Fruit fly (Drosophila melanogaster): ENCODE measurements around the gene CG5162.

Gene CG5162

dm6 chrX:17244854-17245253 lies 29.8 kb downstream of the CG5162 start, which contains the start of gene CG8915 (continued):
- TF ChIP-seq CG13624 (GFP tag; optimal IDR thresholded peaks at IDR 0.05) (peak; percentile 9), CG32772 (GFP tag; IDR thresholded peaks at IDR 0.05) (no peak), chn (GFP tag; optimal IDR thresholded peaks at IDR 0.05) (no peak), Six4 (GFP tag; optimal IDR thresholded peaks at IDR 0.05) (no peak), Doc3 (GFP tag; IDR thresholded peaks at IDR 0.05; ENCODE audit: partially characterized antibody) (peak; percentile 45; the same call in 1 of the 3 replicates), Opbp (GFP tag; IDR thresholded peaks at IDR 0.05; ENCODE audit: partially characterized antibody) (peak; percentile 66; the same call in 2 of the 3 replicates), MBD-R2 (GFP tag; IDR thresholded peaks at IDR 0.05) (peak; percentile 69), CG12659 (GFP tag; optimal IDR thresholded peaks at IDR 0.05) (peak; percentile 32), Med (GFP tag) (peak; percentile 67), disco-r (GFP tag; optimal IDR thresholded peaks at IDR 0.05) (no peak), ind (GFP tag; optimal IDR thresholded peaks at IDR 0.05) (no peak)

dm6 chrX:17246916-17247315 lies 31.8 kb downstream of the CG5162 start, which contains the start of gene CG42854:
TSS of gene CG42854 (minus strand) at chrX:17247016.
- TF ChIP-seq dm (GFP tag; optimal IDR thresholded peaks at IDR 0.05) = peak; percentile 66
- no peak for TF ChIP-seq crc (GFP tag; optimal IDR thresholded peaks at IDR 0.05)
- 0 out of 2 replicates have a peak, but pooled peaks have one; percentile 11 for TF ChIP-seq Bgb (GFP tag; IDR thresholded peaks at IDR 0.05; ENCODE audit: partially characterized antibody)
- peak; percentile 10 for TF ChIP-seq BEAF-32 (GFP tag; optimal IDR thresholded peaks at IDR 0.05)
- TF ChIP-seq bigmax (GFP tag; optimal IDR thresholded peaks at IDR 0.05) = peak; percentile 37
- TF ChIP-seq ap (GFP tag; IDR thresholded peaks at IDR 0.05) = no peak
- TF ChIP-seq Vsx1 (GFP tag; optimal IDR thresholded peaks at IDR 0.05) = no peak
- TF ChIP-seq pita (GFP tag; optimal IDR thresholded peaks at IDR 0.05) = no peak

- TF ChIP-seq CG8290 (GFP tag; optimal IDR thresholded peaks at IDR 0.05) (no peak), CG8290 (tag; optimal IDR thresholded peaks at IDR 0.05) (peak in 1 of 2 experiments; percentile 48), CG33213 (GFP tag; optimal IDR thresholded peaks at IDR 0.05) (peak; percentile 18), Dref (GFP tag; IDR thresholded peaks at IDR 0.05) (peak; percentile 43; the same call in 1 of the 2 replicates), Hey (tag; optimal IDR thresholded peaks at IDR 0.05) (peak; percentile 18), Fer2 (tag; optimal IDR thresholded peaks at IDR 0.05) (no peak), ken (GFP tag; IDR thresholded peaks at IDR 0.05) (no peak), luna (GFP tag; optimal IDR thresholded peaks at IDR 0.05) (no peak), CG17829 (tag; optimal IDR thresholded peaks at IDR 0.05) (peak; percentile 13), Mes4 (GFP tag; optimal IDR thresholded peaks at IDR 0.05) (no peak), HLH4C (GFP tag; IDR thresholded peaks at IDR 0.05; ENCODE audit: partially characterized antibody) (0 out of 3 replicates have a peak, but pooled peaks have one; percentile 43), D19A (tag; optimal IDR thresholded peaks at IDR 0.05) (no peak), knrl (GFP tag; IDR thresholded peaks at IDR 0.05; ENCODE audit: partially characterized antibody) (peak; percentile 46; the same call in 2 of the 3 replicates), gsb (GFP tag; IDR thresholded peaks at IDR 0.05) (no peak), lbe (GFP tag; optimal IDR thresholded peaks at IDR 0.05) (no peak), CG13287 (GFP tag; IDR thresholded peaks at IDR 0.05; ENCODE audit: partially characterized antibody) (peak; percentile 24; the same call in 1 of the 2 replicates), Abd-B (GFP tag; optimal IDR thresholded peaks at IDR 0.05) (peak; percentile 1), fu2 (GFP tag; optimal IDR thresholded peaks at IDR 0.05) (no peak), CG14710 (tag; optimal IDR thresholded peaks at IDR 0.05) (peak; percentile 32), Myb (GFP tag; optimal IDR thresholded peaks at IDR 0.05) (peak; percentile 99), dm (GFP tag; optimal IDR thresholded peaks at IDR 0.05) (peak; percentile 67), CG2116 (GFP tag; optimal IDR thresholded peaks at IDR 0.05) (peak; percentile 9), Lhr (GFP tag; optimal IDR thresholded peaks at IDR 0.05) (peak; percentile 67), Ets65A (GFP tag) (no peak), CG13624 (GFP tag; optimal IDR thresholded peaks at IDR 0.05) (peak; percentile 29), CG15514 (GFP tag; optimal IDR thresholded peaks at IDR 0.05) (peak; percentile 26), CG9797 (GFP tag; optimal IDR thresholded peaks at IDR 0.05) (peak; percentile 56), amos (GFP tag; IDR thresholded peaks at IDR 0.05; ENCODE audit: partially characterized antibody) (peak; percentile 21; the same call in 1 of the 2 replicates), unc-4 (GFP tag; IDR thresholded peaks at IDR 0.05; ENCODE audit: partially characterized antibody) (no peak), salm (tag; optimal IDR thresholded peaks at IDR 0.05) (no peak)
Measured at dm6 chrX:17249326-17249725, 34.2 kb downstream of the CG5162 start, which contains the start of gene CG8675. TSS of gene CG8675 (minus strand) at chrX:17249502.
